Fruit fly (Drosophila melanogaster) whole organism: ENCODE data around the gene Sfp24Ba.

ENCODE experiments used
- Dll ChIP-seq: fragments of >200 bp; optimal IDR thresholded peaks from 2 replicates; lab custom pipeline; 2017
- pan ChIP-seq: fragments of >200 bp; optimal IDR thresholded peaks from 2 replicates; lab custom pipeline; 2017

DNA sequence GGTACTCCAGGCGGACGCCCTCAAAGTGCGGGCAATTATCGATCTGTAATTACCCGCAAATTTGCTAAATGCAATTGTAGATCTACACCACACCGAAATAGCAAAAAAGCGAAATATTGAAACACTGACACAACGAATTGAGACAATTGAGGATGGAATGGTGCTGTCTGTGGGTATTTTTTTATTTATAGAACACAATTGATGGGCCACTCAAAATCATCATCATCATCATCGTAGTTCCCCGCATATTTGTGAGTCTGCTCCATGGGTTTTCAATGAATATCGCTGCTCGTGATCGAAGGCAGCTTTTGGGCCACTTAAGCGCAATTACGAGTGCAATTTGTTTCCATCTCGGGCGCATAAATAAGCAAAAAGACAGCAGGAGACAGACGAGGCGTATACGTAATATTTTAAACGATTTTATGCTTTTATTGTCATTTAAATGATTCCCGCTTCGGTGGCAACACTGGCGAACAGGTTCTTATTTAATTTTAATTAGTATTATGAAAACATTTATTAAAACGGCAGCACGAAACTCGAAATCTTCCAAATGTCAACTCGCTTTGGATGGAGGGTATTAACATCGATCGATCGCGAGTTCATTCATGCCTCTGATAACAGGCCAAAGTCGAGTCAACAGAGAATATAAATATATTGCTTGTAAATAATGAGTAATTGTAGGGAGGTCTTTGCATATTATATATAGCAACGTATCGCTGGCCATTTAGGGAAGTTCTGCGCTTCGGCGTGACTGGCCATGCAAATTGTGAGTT, 26.0 kb downstream of the Sfp24Ba start:
- TF ChIP-seq Dll (no peak), pan (lab: Kevin White, UChicago) (no peak)
